Fruit fly (Drosophila melanogaster): ENCODE results near the gene CG15602.
A peak's percentile ranks its signal among the peaks of the same experiment; 100 is the strongest.

The CG15602 gene

DNA sequence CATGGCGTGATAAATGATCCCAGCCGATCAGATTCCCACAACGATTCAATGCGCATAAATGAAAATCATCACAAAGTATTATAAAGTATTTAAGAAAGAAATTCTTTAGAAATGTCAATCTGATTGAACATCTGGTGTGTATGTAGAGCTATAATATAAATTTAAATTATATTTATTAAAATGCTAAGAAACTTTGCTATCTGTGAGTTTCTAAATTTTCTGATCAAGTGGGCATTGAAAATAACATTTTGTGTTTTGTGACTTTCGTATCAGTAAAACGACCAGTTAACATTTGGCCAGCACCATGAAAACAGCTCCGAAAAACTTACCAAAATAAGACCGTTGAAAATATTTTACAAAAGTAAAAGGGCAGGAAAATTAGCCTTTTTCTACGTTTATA lies 38.3 kb downstream of the CG15602 start, which contains the start of gene CG8565:
Gene CG8565 (plus strand): TSS at position 301 of the 400 bp plus-strand sequence.
- no peak for TF ChIP-seq gl (tag; optimal IDR thresholded peaks at IDR 0.05)
- TF ChIP-seq Pif1A (GFP tag; optimal IDR thresholded peaks at IDR 0.05): no peak
- no peak for TF ChIP-seq CG32121 (GFP tag; IDR thresholded peaks at IDR 0.05)
- TF ChIP-seq D1 (tag; optimal IDR thresholded peaks at IDR 0.05): no peak
- no peak for TF ChIP-seq CG34367 (tag; optimal IDR thresholded peaks at IDR 0.05)
- TF ChIP-seq CG8159 (tag; optimal IDR thresholded peaks at IDR 0.05): no peak
- TF ChIP-seq CG17806 (tag; optimal IDR thresholded peaks at IDR 0.05): no peak
- no peak for TF ChIP-seq fd96Ca (GFP tag; IDR thresholded peaks at IDR 0.05)
- TF ChIP-seq Snoo (tag; optimal IDR thresholded peaks at IDR 0.05): no peak
- TF ChIP-seq CG14655 (GFP tag; optimal IDR thresholded peaks at IDR 0.05): no peak
- TF ChIP-seq EcR (GFP tag; optimal IDR thresholded peaks at IDR 0.05): no peak
- TF ChIP-seq CG10348 (GFP tag; IDR thresholded peaks at IDR 0.05): no peak
- TF ChIP-seq Pif1B (GFP tag; optimal IDR thresholded peaks at IDR 0.05): no peak
- no peak for TF ChIP-seq CG13204 (GFP tag; optimal IDR thresholded peaks at IDR 0.05)
- no peak for TF ChIP-seq CG9948 (tag; optimal IDR thresholded peaks at IDR 0.05)
- no peak for TF ChIP-seq Ets98B (GFP tag; IDR thresholded peaks at IDR 0.05)
- no peak for TF ChIP-seq rn (GFP tag; IDR thresholded peaks at IDR 0.05)
- no peak for TF ChIP-seq CG15710 (tag; optimal IDR thresholded peaks at IDR 0.05)

DNA sequence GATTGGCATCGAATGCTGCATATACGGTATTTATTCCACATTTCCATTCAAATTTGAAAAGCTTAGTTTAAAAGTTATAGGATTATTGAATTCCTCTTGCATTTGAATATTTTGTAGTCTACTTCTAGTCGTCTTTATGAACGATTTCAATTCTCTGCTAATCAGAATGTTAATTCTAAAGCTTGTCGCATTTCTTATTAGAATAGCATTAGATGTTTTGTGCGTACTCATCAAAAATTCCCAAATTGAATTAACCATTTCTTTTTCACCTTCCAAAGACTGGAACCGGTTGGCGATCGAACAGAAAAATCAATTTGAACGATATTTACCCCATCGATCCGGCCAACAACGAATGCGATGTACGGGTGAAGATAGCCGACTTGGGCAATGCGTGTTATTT lies 40.8 kb downstream of the CG15602 start:
- no peak for TF ChIP-seq CG14655 (GFP tag; optimal IDR thresholded peaks at IDR 0.05)
- no peak for TF ChIP-seq Snoo (tag; optimal IDR thresholded peaks at IDR 0.05)
- no peak for TF ChIP-seq CG15710 (tag; optimal IDR thresholded peaks at IDR 0.05)
- TF ChIP-seq CG34367 (tag; optimal IDR thresholded peaks at IDR 0.05): no peak
- TF ChIP-seq Pif1B (GFP tag; optimal IDR thresholded peaks at IDR 0.05): no peak
- no peak for TF ChIP-seq CG4496 (GFP tag; IDR thresholded peaks at IDR 0.05)
- TF ChIP-seq Ets98B (GFP tag; IDR thresholded peaks at IDR 0.05): no peak
- no peak for TF ChIP-seq Pif1A (GFP tag; optimal IDR thresholded peaks at IDR 0.05)
- TF ChIP-seq CG8159 (tag; optimal IDR thresholded peaks at IDR 0.05): no peak
- no peak for TF ChIP-seq CG9948 (tag; optimal IDR thresholded peaks at IDR 0.05)
- no peak for TF ChIP-seq EcR (GFP tag; optimal IDR thresholded peaks at IDR 0.05)
- TF ChIP-seq gl (tag; optimal IDR thresholded peaks at IDR 0.05): no peak
- TF ChIP-seq CG13204 (GFP tag; optimal IDR thresholded peaks at IDR 0.05): no peak
- no peak for TF ChIP-seq CG8301 (tag; optimal IDR thresholded peaks at IDR 0.05)
- no peak for TF ChIP-seq fd96Ca (GFP tag; IDR thresholded peaks at IDR 0.05)
- no peak for TF ChIP-seq CG32121 (GFP tag; IDR thresholded peaks at IDR 0.05)
- TF ChIP-seq CG10348 (GFP tag; IDR thresholded peaks at IDR 0.05): no peak
- TF ChIP-seq CG12605 (GFP tag; IDR thresholded peaks at IDR 0.05): no peak
- TF ChIP-seq CG17806 (tag; optimal IDR thresholded peaks at IDR 0.05): no peak
- no peak for TF ChIP-seq rn (GFP tag; IDR thresholded peaks at IDR 0.05)

DNA sequence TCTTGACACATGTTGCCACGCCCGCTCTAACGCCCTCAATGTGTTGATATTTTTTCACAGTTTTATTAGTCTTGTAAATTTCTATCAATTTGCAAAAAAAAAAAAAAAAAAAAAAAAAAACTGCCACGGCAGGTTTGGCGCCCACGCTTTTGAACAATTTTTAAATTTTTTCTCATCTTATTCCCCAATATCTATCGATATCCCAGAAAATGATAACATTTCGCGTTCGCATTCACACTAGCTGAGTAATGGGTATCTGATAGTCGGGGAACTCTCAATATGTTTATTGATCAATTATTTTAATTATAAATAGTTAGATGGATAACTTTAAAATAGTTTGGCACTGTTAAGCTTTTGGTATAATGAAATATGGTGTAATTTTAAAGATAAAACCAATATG lies 42.1 kb downstream of the CG15602 start:
- TF ChIP-seq CG34367 (tag; optimal IDR thresholded peaks at IDR 0.05) (no peak), CG8301 (tag; optimal IDR thresholded peaks at IDR 0.05) (no peak), Ets98B (GFP tag; IDR thresholded peaks at IDR 0.05) (no peak), CG8159 (tag; optimal IDR thresholded peaks at IDR 0.05) (no peak), CG9948 (tag; optimal IDR thresholded peaks at IDR 0.05) (no peak), CG15710 (tag; optimal IDR thresholded peaks at IDR 0.05) (no peak), rn (GFP tag; IDR thresholded peaks at IDR 0.05) (no peak), EcR (GFP tag; optimal IDR thresholded peaks at IDR 0.05) (no peak), CG14655 (GFP tag; optimal IDR thresholded peaks at IDR 0.05) (no peak), CG17806 (tag; optimal IDR thresholded peaks at IDR 0.05) (no peak), CG32121 (GFP tag; IDR thresholded peaks at IDR 0.05) (no peak), D1 (tag; optimal IDR thresholded peaks at IDR 0.05) (no peak), CG10348 (GFP tag; IDR thresholded peaks at IDR 0.05) (no peak), CG13204 (GFP tag; optimal IDR thresholded peaks at IDR 0.05) (no peak), gl (tag; optimal IDR thresholded peaks at IDR 0.05) (no peak), fd96Ca (GFP tag; IDR thresholded peaks at IDR 0.05) (no peak), Pif1A (GFP tag; optimal IDR thresholded peaks at IDR 0.05) (no peak), CG4496 (GFP tag; IDR thresholded peaks at IDR 0.05) (no peak), CG12605 (GFP tag; IDR thresholded peaks at IDR 0.05) (no peak), Snoo (tag; optimal IDR thresholded peaks at IDR 0.05) (no peak)

DNA sequence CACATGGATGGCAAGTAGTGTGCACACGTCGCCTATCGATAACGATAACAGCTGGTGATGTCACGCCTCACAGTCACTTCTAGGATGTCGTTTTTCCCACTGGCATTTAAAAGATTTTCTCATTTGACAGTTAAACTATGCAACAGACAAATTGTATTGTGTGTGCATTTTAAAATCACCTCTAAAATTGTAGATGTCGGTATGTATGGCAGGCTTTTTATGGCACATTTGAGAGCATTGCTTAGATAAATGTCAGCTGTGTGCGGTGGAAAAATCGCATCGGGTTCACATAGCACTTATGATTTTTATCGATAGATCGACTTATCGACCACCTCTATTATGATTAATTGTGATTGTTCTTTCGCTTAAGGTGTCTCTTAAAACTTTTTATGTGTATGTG lies 44.9 kb downstream of the CG15602 start, which contains the start of the genes ArgRS and CG8578:
Gene ArgRS (minus strand): TSS at position 7 of the 400 bp plus-strand sequence.
Gene CG8578 (plus strand): TSS at position 338 of the 400 bp plus-strand sequence.
- peak; percentile 22 for TF ChIP-seq CG15710 (tag; optimal IDR thresholded peaks at IDR 0.05)
- TF ChIP-seq Ets98B (GFP tag; IDR thresholded peaks at IDR 0.05): no peak
- peak; percentile 55 for TF ChIP-seq rn (GFP tag; IDR thresholded peaks at IDR 0.05)
- peak; percentile 47; the same call in 1 of the 2 replicates for TF ChIP-seq CG32121 (GFP tag; IDR thresholded peaks at IDR 0.05)
- TF ChIP-seq Pif1A (GFP tag; optimal IDR thresholded peaks at IDR 0.05): no peak
- TF ChIP-seq CG9948 (tag; optimal IDR thresholded peaks at IDR 0.05): peak; percentile 3
- TF ChIP-seq CG8301 (tag; optimal IDR thresholded peaks at IDR 0.05): no peak
- TF ChIP-seq CG8159 (tag; optimal IDR thresholded peaks at IDR 0.05): no peak
- TF ChIP-seq CG4496 (GFP tag; IDR thresholded peaks at IDR 0.05): peak; percentile 82
- peak; percentile 60 for TF ChIP-seq Snoo (tag; optimal IDR thresholded peaks at IDR 0.05)
- TF ChIP-seq Pif1B (GFP tag; optimal IDR thresholded peaks at IDR 0.05): peak; percentile 52
- TF ChIP-seq D1 (tag; optimal IDR thresholded peaks at IDR 0.05): no peak

DNA sequence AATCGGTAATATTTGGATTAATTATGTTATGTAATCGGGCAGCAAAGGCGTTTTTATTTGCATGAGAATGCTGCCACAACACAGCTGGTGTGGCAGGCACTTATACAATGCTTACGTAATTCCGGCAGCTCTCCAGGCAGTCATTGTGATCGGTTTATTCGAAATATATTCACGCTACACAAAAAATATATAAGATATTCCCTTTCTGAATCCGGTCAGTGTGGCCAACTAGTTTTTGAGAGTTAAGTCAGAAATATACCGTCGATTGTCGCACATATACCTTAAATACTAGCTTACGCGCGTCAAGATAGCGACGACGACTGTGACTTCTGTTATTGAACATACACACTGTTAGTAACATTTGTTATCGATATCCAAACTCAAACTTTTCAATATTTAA lies 49.8 kb downstream of the CG15602 start, which contains the start of gene sun:
Gene sun (minus strand): TSS at position 238 of the 400 bp plus-strand sequence.
- TF ChIP-seq rn (GFP tag; IDR thresholded peaks at IDR 0.05) (no peak), gl (tag; optimal IDR thresholded peaks at IDR 0.05) (no peak), CG4496 (GFP tag; IDR thresholded peaks at IDR 0.05) (no peak), Ets98B (GFP tag; IDR thresholded peaks at IDR 0.05) (no peak), CG32121 (GFP tag; IDR thresholded peaks at IDR 0.05) (no peak), fd96Ca (GFP tag; IDR thresholded peaks at IDR 0.05) (no peak)

Data from whole organism, pupa.